Worm (Caenorhabditis elegans) whole organism, L4 larva: ENCODE results near the gene F54F2.7.

Source experiments
- D1046.2 ChIP-seq: fragments of 200-800 bp; sonication (Bioruptor generic); IDR thresholded peaks from 2 replicates; pipeline ENCODE4 v1.3.6; 2022; ENCODE audit warnings: missing genetic modification characterization, missing compliant biosample characterization
- F10B5.3 ChIP-seq: sonication (generic microtip); optimal IDR thresholded peaks from 2 replicates; lab custom pipeline; 2016; ENCODE audit warnings: mild to moderate bottlenecking, missing genetic modification characterization, missing compliant biosample characterization
- F37D6.2 ChIP-seq: sonication (generic microtip); optimal IDR thresholded peaks from 2 replicates; lab custom pipeline; 2016; ENCODE audit warnings: mild to moderate bottlenecking, missing genetic modification characterization, missing compliant biosample characterization
- T20F7.1 ChIP-seq: fragments of 200-800 bp; sonication (Bioruptor generic); optimal IDR thresholded peaks from 2 replicates; lab custom pipeline; 2018; ENCODE audit warnings: mild to moderate bottlenecking, missing genetic modification characterization, missing compliant biosample characterization
- T26A8.4 ChIP-seq: fragments of 200-800 bp; sonication (Bioruptor generic); IDR thresholded peaks from 2 replicates; pipeline ENCODE4 v1.3.6; 2022; ENCODE audit warnings: missing genetic modification characterization, missing compliant biosample characterization
- Y105C5A.15 ChIP-seq: fragments of 200-800 bp; sonication (Bioruptor generic); IDR thresholded peaks from 2 replicates; pipeline ENCODE4 v1.3.6; 2022; ENCODE audit warnings: missing genetic modification characterization, missing compliant biosample characterization
- Y48G9A.11 ChIP-seq: fragments of 200-800 bp; sonication (Bioruptor generic); IDR thresholded peaks from 2 replicates; pipeline ENCODE4 v1.3.6; 2022; ENCODE audit warnings: missing genetic modification reagents, missing genetic modification characterization, missing compliant biosample characterization
- aha-1 ChIP-seq: fragments of 150-350 bp; peaks from one replicate; lab custom pipeline; 2014; ENCODE audit warnings: missing biosample characterization, missing genetic modification characterization
- arid-1 ChIP-seq: fragments of 200-800 bp; sonication (Bioruptor generic); conservative IDR thresholded peaks from 2 replicates; pipeline ENCODE4 v1.3.6; 2022; ENCODE audit warnings: missing genetic modification reagents, missing genetic modification characterization, missing compliant biosample characterization
- ceh-32 ChIP-seq: sonication (generic microtip); optimal IDR thresholded peaks from 2 replicates; lab custom pipeline; 2016; ENCODE audit warnings: mild to moderate bottlenecking, missing genetic modification characterization, missing compliant biosample characterization; ENCODE audit not compliant: poor library complexity
- ceh-44 ChIP-seq: fragments of 200-800 bp; sonication (Bioruptor generic); IDR thresholded peaks from 2 replicates; pipeline ENCODE4 v1.3.6; 2022; ENCODE audit warnings: missing genetic modification reagents, missing genetic modification characterization, missing compliant biosample characterization
- ceh-82 ChIP-seq: sonication (generic microtip); optimal IDR thresholded peaks from 2 replicates; lab custom pipeline; 2017; ENCODE audit warnings: missing biosample characterization, missing genetic modification characterization
- ctbp-1 ChIP-seq: fragments of 200-800 bp; sonication (Bioruptor generic); IDR thresholded peaks from 2 replicates; pipeline ENCODE4 v1.3.6; 2022; ENCODE audit warnings: missing genetic modification reagents, missing genetic modification characterization, missing compliant biosample characterization
- daf-12 ChIP-seq: fragments of 150-350 bp; optimal IDR thresholded peaks from 2 replicates; lab custom pipeline; 2014; ENCODE audit warnings: missing biosample characterization, missing genetic modification reagents, missing genetic modification characterization
- daf-16 ChIP-seq, 3 experiments: sonication (generic microtip); optimal IDR thresholded peaks; 2 replicates each; lab custom pipeline; 2016 to 2017; ENCODE audit warnings: missing genetic modification characterization in 3 of 3, missing genetic modification reagents in 3 of 3, mild to moderate bottlenecking in 2 of 3, missing compliant biosample characterization in 2 of 3, missing biosample characterization in 1 of 3, moderate library complexity in 1 of 3
- daf-19 ChIP-seq: fragments of 200-800 bp; sonication (Bioruptor generic); conservative IDR thresholded peaks from 2 replicates; pipeline ENCODE4 v1.3.6; 2022; ENCODE audit warnings: missing genetic modification characterization, missing compliant biosample characterization
- dmd-8 ChIP-seq: fragments of 200-800 bp; sonication (Bioruptor generic); IDR thresholded peaks from 2 replicates; pipeline ENCODE4 v1.3.6; 2022; ENCODE audit warnings: missing genetic modification characterization, missing compliant biosample characterization
- dmd-9 ChIP-seq: fragments of 200-800 bp; sonication (Bioruptor generic); IDR thresholded peaks from 2 replicates; pipeline ENCODE4 v1.3.6; 2022; ENCODE audit warnings: missing genetic modification reagents, missing genetic modification characterization, missing compliant biosample characterization
- duxl-1 ChIP-seq: sonication (generic microtip); optimal IDR thresholded peaks from 2 replicates; lab custom pipeline; 2016; ENCODE audit warnings: mild to moderate bottlenecking, missing genetic modification characterization, moderate library complexity, missing compliant biosample characterization; ENCODE audit not compliant: poor library complexity
- egl-43 ChIP-seq: fragments of 200-800 bp; sonication (Bioruptor generic); IDR thresholded peaks from 2 replicates; pipeline ENCODE4 v1.3.6; 2022; ENCODE audit warnings: missing genetic modification reagents, missing genetic modification characterization, missing compliant biosample characterization
- fos-1 ChIP-seq: fragments of 150-350 bp; optimal IDR thresholded peaks from 2 replicates; lab custom pipeline; 2014; ENCODE audit warnings: missing biosample characterization, missing genetic modification characterization
- gei-8 ChIP-seq: fragments of 200-800 bp; sonication (Bioruptor generic); optimal IDR thresholded peaks from 2 replicates; lab custom pipeline; 2018; ENCODE audit warnings: mild to moderate bottlenecking, missing genetic modification characterization, missing compliant biosample characterization
- hlh-11 ChIP-seq: fragments of 200-800 bp; sonication (Bioruptor generic); optimal IDR thresholded peaks from 2 replicates; lab custom pipeline; 2018; ENCODE audit warnings: mild to moderate bottlenecking, missing genetic modification characterization, missing compliant biosample characterization
- hlh-30 ChIP-seq: sonication (generic microtip); optimal IDR thresholded peaks from 2 replicates; lab custom pipeline; 2017; ENCODE audit warnings: antibody characterized with exemption, mild to moderate bottlenecking, missing genetic modification characterization, missing compliant biosample characterization; ENCODE audit not compliant: insufficient read depth
- jun-1 ChIP-seq: fragments of 150-350 bp; optimal IDR thresholded peaks from 2 replicates; lab custom pipeline; 2014; ENCODE audit warnings: missing biosample characterization, missing genetic modification reagents, missing genetic modification characterization
- lim-7 ChIP-seq: fragments of 200-800 bp; sonication (Bioruptor generic); IDR thresholded peaks from 2 replicates; pipeline ENCODE4 v1.3.6; 2022; ENCODE audit warnings: missing genetic modification characterization, missing compliant biosample characterization
- lin-1 ChIP-seq: fragments of 200-800 bp; sonication (Bioruptor generic); IDR thresholded peaks from 2 replicates; pipeline ENCODE4 v1.3.6; 2022; ENCODE audit warnings: missing genetic modification reagents, missing genetic modification characterization, missing compliant biosample characterization
- lin-38 ChIP-seq: fragments of 200-800 bp; sonication (Bioruptor generic); IDR thresholded peaks from 2 replicates; pipeline ENCODE4 v1.3.6; 2022; ENCODE audit warnings: missing genetic modification reagents, missing genetic modification characterization, missing compliant biosample characterization
- lin-39 ChIP-seq: fragments of 150-350 bp; optimal IDR thresholded peaks from 2 replicates; lab custom pipeline; 2014; ENCODE audit warnings: missing biosample characterization, missing genetic modification reagents, missing genetic modification characterization
- lsy-2 ChIP-seq, 2 experiments: fragments of 150-350 bp in 1 of 2; sonication (generic microtip) in 1 of 2; optimal IDR thresholded peaks; 2 replicates each; lab custom pipeline; 2014 to 2017; ENCODE audit warnings: missing biosample characterization in 2 of 2, missing genetic modification characterization in 2 of 2
- madf-5 ChIP-seq, 2 experiments: fragments of 200-800 bp; sonication (Bioruptor generic); IDR thresholded peaks; 2 replicates each; pipeline ENCODE4 v1.3.6; 2022; ENCODE audit warnings: missing compliant biosample characterization in 2 of 2, missing genetic modification characterization in 2 of 2
- mdl-1 ChIP-seq, 2 experiments: fragments of 150-350 bp in 1 of 2; sonication (generic microtip) in 1 of 2; optimal IDR thresholded peaks; 2 replicates each; lab custom pipeline; 2014 to 2017; ENCODE audit warnings: missing biosample characterization in 2 of 2, missing genetic modification characterization in 2 of 2
- nhr-10 ChIP-seq: fragments of 150-350 bp; optimal IDR thresholded peaks from 2 replicates; lab custom pipeline; 2014; ENCODE audit warnings: missing biosample characterization, missing genetic modification characterization
- nhr-102 ChIP-seq: sonication (generic microtip); optimal IDR thresholded peaks from 2 replicates; lab custom pipeline; 2016; ENCODE audit warnings: mild to moderate bottlenecking, missing genetic modification characterization, moderate library complexity, missing compliant biosample characterization
- nhr-11 ChIP-seq: fragments of 150-350 bp; optimal IDR thresholded peaks from 2 replicates; lab custom pipeline; 2014; ENCODE audit warnings: missing biosample characterization, missing genetic modification characterization
- nhr-111 ChIP-seq: fragments of 200-800 bp; sonication (Bioruptor generic); optimal IDR thresholded peaks from 2 replicates; lab custom pipeline; 2018; ENCODE audit warnings: mild to moderate bottlenecking, missing genetic modification characterization, missing compliant biosample characterization
- nhr-41 ChIP-seq: fragments of 200-800 bp; sonication (Bioruptor generic); IDR thresholded peaks from 2 replicates; pipeline ENCODE4 v1.3.6; 2022; ENCODE audit warnings: missing genetic modification reagents, missing genetic modification characterization, missing compliant biosample characterization
- nhr-42 ChIP-seq: fragments of 200-800 bp; sonication (Bioruptor generic); IDR thresholded peaks from 2 replicates; pipeline ENCODE4 v1.3.6; 2022; ENCODE audit warnings: missing genetic modification characterization, missing compliant biosample characterization
- nhr-76 ChIP-seq: fragments of 150-350 bp; optimal IDR thresholded peaks from 2 replicates; lab custom pipeline; 2014; ENCODE audit warnings: missing biosample characterization, missing genetic modification characterization
- nhr-77 ChIP-seq: fragments of 150-350 bp; optimal IDR thresholded peaks from 2 replicates; lab custom pipeline; 2014; ENCODE audit warnings: missing biosample characterization, missing genetic modification characterization
- pha-4 ChIP-seq, 2 experiments: fragments of 150-350 bp in 1 of 2; fragments of 200-800 bp in 1 of 2; sonication (Bioruptor generic) in 1 of 2; IDR thresholded peaks in 1 of 2; optimal IDR thresholded peaks in 1 of 2; 2 replicates each; pipeline versions ENCODE4 v1.3.6 to Lab custom; 2014 to 2022; ENCODE audit warnings: missing genetic modification characterization in 2 of 2, missing genetic modification reagents in 2 of 2, missing biosample characterization in 1 of 2, missing compliant biosample characterization in 1 of 2
- php-3 ChIP-seq: fragments of 200-800 bp; sonication (Bioruptor generic); IDR thresholded peaks from 2 replicates; pipeline ENCODE4 v1.3.6; 2022; ENCODE audit warnings: missing genetic modification reagents, missing genetic modification characterization, missing compliant biosample characterization
- pqm-1 ChIP-seq: sonication (generic microtip); optimal IDR thresholded peaks from 2 replicates; lab custom pipeline; 2017; ENCODE audit warnings: missing biosample characterization, missing genetic modification characterization
- snpc-4 ChIP-seq: fragments of 150-350 bp; optimal IDR thresholded peaks from 2 replicates; lab custom pipeline; 2014; ENCODE audit warnings: missing biosample characterization, missing genetic modification characterization
- spr-3 ChIP-seq: fragments of 200-800 bp; sonication (Bioruptor generic); optimal IDR thresholded peaks from 2 replicates; lab custom pipeline; 2018; ENCODE audit warnings: mild to moderate bottlenecking, missing genetic modification characterization, missing compliant biosample characterization
- tag-97 ChIP-seq: fragments of 200-800 bp; sonication (Bioruptor generic); IDR thresholded peaks from 2 replicates; pipeline ENCODE4 v1.3.6; 2022; ENCODE audit warnings: missing genetic modification characterization, missing compliant biosample characterization
- tra-1 ChIP-seq: fragments of 200-800 bp; sonication (Bioruptor generic); IDR thresholded peaks from 2 replicates; pipeline ENCODE4 v1.3.6; 2022; ENCODE audit warnings: missing genetic modification reagents, missing genetic modification characterization, missing compliant biosample characterization
- unc-130 ChIP-seq: sonication (generic microtip); optimal IDR thresholded peaks from 2 replicates; lab custom pipeline; 2016; ENCODE audit warnings: missing genetic modification reagents, missing genetic modification characterization, missing compliant biosample characterization
- zip-2 ChIP-seq: fragments of 150-350 bp; optimal IDR thresholded peaks from 2 replicates; lab custom pipeline; 2014; ENCODE audit warnings: missing biosample characterization, missing genetic modification characterization
- ztf-11 ChIP-seq: fragments of 150-350 bp; optimal IDR thresholded peaks from 2 replicates; lab custom pipeline; 2014; ENCODE audit warnings: missing biosample characterization, missing genetic modification characterization

The F54F2.7 gene

ce11 chrIII:8782744-8783143, 24.4 kb downstream of the F54F2.7 start (continued):
- no peak for TF ChIP-seq arid-1 (GFP tag; lab: Robert Waterston, UW)
- no peak for TF ChIP-seq F37D6.2 (tag; lab: Kevin White, UChicago)
- TF ChIP-seq hlh-30 (tag; lab: Kevin White, UChicago), result peak; percentile 91
- no peak for TF ChIP-seq ctbp-1 (GFP tag; lab: Robert Waterston, UW)
- TF ChIP-seq nhr-10 (tag; lab: Kevin White, UChicago), result no peak
- no peak for TF ChIP-seq pha-4 (GFP tag; IDR thresholded peaks at IDR 0.05; lab: Robert Waterston, UW)
- TF ChIP-seq pha-4 (tag; optimal IDR thresholded peaks at IDR 0.05; lab: Kevin White, UChicago), result no peak
- 0 out of 2 replicates have a peak, but pooled peaks have one; percentile 52 for TF ChIP-seq tra-1 (GFP tag; lab: Robert Waterston, UW)
- TF ChIP-seq nhr-77, result peak; percentile 70
- no peak for TF ChIP-seq fos-1 (tag; lab: Kevin White, UChicago)
- TF ChIP-seq pqm-1 (tag; lab: Kevin White, UChicago), result peak; percentile 50
- no peak for TF ChIP-seq lim-7 (GFP tag; lab: Robert Waterston, UW)
- no peak for TF ChIP-seq daf-12 (tag; lab: Kevin White, UChicago)
- TF ChIP-seq snpc-4 (tag; lab: Kevin White, UChicago), result no peak
- no peak for TF ChIP-seq nhr-41 (GFP tag; lab: Robert Waterston, UW)
- TF ChIP-seq T20F7.1 (GFP tag; lab: Kevin White, UChicago), result peak; percentile 57
- TF ChIP-seq lsy-2 (tag; optimal IDR thresholded peaks at IDR 0.05; lab: Kevin White, UChicago), result peak in 1 of 2 experiments; percentile 47
- TF ChIP-seq ceh-82 (tag; lab: Kevin White, UChicago), result no peak
- no peak for TF ChIP-seq ceh-44 (GFP tag; lab: Robert Waterston, UW)
- no peak for TF ChIP-seq nhr-76 (tag; lab: Kevin White, UChicago)
- TF ChIP-seq ceh-32 (tag; lab: Kevin White, UChicago), result no peak
- TF ChIP-seq daf-16 (GFP tag; optimal IDR thresholded peaks at IDR 0.05; lab: Kevin White, UChicago), result no peak
- peak; percentile 83 for TF ChIP-seq daf-16 (tag; optimal IDR thresholded peaks at IDR 0.05; lab: Kevin White, UChicago)
- no peak for TF ChIP-seq madf-5 (GFP tag; IDR thresholded peaks at IDR 0.05; lab: Robert Waterston, UW)
- TF ChIP-seq ztf-11 (tag; lab: Kevin White, UChicago), result no peak
- TF ChIP-seq gei-8, result no peak
- no peak for TF ChIP-seq T26A8.4 (GFP tag; lab: Robert Waterston, UW)
- no peak for TF ChIP-seq lin-39 (tag; lab: Kevin White, UChicago)
- TF ChIP-seq nhr-111 (GFP tag; lab: Kevin White, UChicago), result no peak
- TF ChIP-seq lin-1 (GFP tag; lab: Robert Waterston, UW), result no peak
- TF ChIP-seq F10B5.3 (tag; lab: Kevin White, UChicago), result no peak
- TF ChIP-seq lin-38 (GFP tag; lab: Robert Waterston, UW), result no peak
- peak in 1 of 2 experiments; percentile 77 for TF ChIP-seq mdl-1 (tag; optimal IDR thresholded peaks at IDR 0.05; lab: Kevin White, UChicago)
- no peak for TF ChIP-seq dmd-8 (GFP tag; lab: Robert Waterston, UW)
- TF ChIP-seq, all 104 proteins: peak for 18

- TF ChIP-seq tag-97 (GFP tag; lab: Robert Waterston, UW), result no peak
- TF ChIP-seq D1046.2, result no peak
- no peak for TF ChIP-seq dmd-9 (GFP tag; lab: Robert Waterston, UW)
- TF ChIP-seq hlh-11 (tag; lab: Kevin White, UChicago), result peak; percentile 2
- no peak for TF ChIP-seq nhr-41 (GFP tag; lab: Robert Waterston, UW)
- TF ChIP-seq aha-1, result no peak
- no peak for TF ChIP-seq Y48G9A.11 (GFP tag; lab: Robert Waterston, UW)
- no peak for TF ChIP-seq duxl-1 (tag; lab: Kevin White, UChicago)
- TF ChIP-seq mdl-1 (tag; optimal IDR thresholded peaks at IDR 0.05; lab: Kevin White, UChicago), result peak in 1 of 2 experiments; percentile 45
- TF ChIP-seq nhr-11 (tag; lab: Kevin White, UChicago), result peak; percentile 4
- TF ChIP-seq T26A8.4 (GFP tag; lab: Robert Waterston, UW), result no peak
- no peak for TF ChIP-seq ztf-11 (tag; lab: Kevin White, UChicago)
- no peak for TF ChIP-seq egl-43 (GFP tag; lab: Robert Waterston, UW)
- no peak for TF ChIP-seq php-3
- TF ChIP-seq unc-130 (GFP tag; lab: Kevin White, UChicago), result no peak
- no peak for TF ChIP-seq nhr-111 (GFP tag; lab: Kevin White, UChicago)
- TF ChIP-seq spr-3 (GFP tag; lab: Kevin White, UChicago), result no peak
- TF ChIP-seq Y105C5A.15, result no peak
- TF ChIP-seq daf-19 (GFP tag; lab: Robert Waterston, UW), result no peak
- no peak for TF ChIP-seq zip-2
- TF ChIP-seq nhr-42 (GFP tag; lab: Robert Waterston, UW), result no peak
- TF ChIP-seq ceh-82 (tag; lab: Kevin White, UChicago), result no peak
- no peak for TF ChIP-seq nhr-102 (tag; lab: Kevin White, UChicago)
- TF ChIP-seq jun-1, result no peak
Observed at ce11 chrIII:8782080-8782479, 25.1 kb downstream of the F54F2.7 start.
